Worm (Caenorhabditis elegans) whole organism, late embryonic: ENCODE results near the gene ace-1.

Source experiments
- ceh-48 ChIP-seq: sonication (generic microtip); optimal IDR thresholded peaks from 2 replicates; lab custom pipeline; 2016; ENCODE audit warnings: missing genetic modification characterization, inconsistent platforms, missing compliant biosample characterization
- che-1 ChIP-seq: sonication (generic microtip); optimal IDR thresholded peaks from 2 replicates; lab custom pipeline; 2016; ENCODE audit warnings: mild to moderate bottlenecking, missing genetic modification characterization, missing compliant biosample characterization
- dmd-4 ChIP-seq: sonication (generic microtip); optimal IDR thresholded peaks from 2 replicates; lab custom pipeline; 2016; ENCODE audit warnings: borderline replicate concordance, missing genetic modification characterization, missing compliant biosample characterization
- dve-1 ChIP-seq: sonication (generic microtip); optimal IDR thresholded peaks from 2 replicates; lab custom pipeline; 2017; ENCODE audit warnings: antibody characterized with exemption, mild to moderate bottlenecking, missing genetic modification characterization, missing compliant biosample characterization
- nfya-1 ChIP-seq: sonication (generic microtip); optimal IDR thresholded peaks from 2 replicates; lab custom pipeline; 2017; ENCODE audit warnings: missing genetic modification characterization, mild to moderate bottlenecking, missing compliant biosample characterization, antibody characterized with exemption, moderate library complexity
- npax-4 ChIP-seq: sonication (generic microtip); optimal IDR thresholded peaks from 2 replicates; lab custom pipeline; 2016; ENCODE audit warnings: missing genetic modification characterization, missing compliant biosample characterization
- pag-3 ChIP-seq: sonication (generic microtip); optimal IDR thresholded peaks from 2 replicates; lab custom pipeline; 2016; ENCODE audit warnings: missing compliant biosample characterization, missing genetic modification characterization, borderline replicate concordance
- tbx-2 ChIP-seq: sonication (generic microtip); optimal IDR thresholded peaks from 2 replicates; lab custom pipeline; 2016; ENCODE audit warnings: missing genetic modification characterization, missing compliant biosample characterization

ce11 chrX:16411985-16412384, 44.9 kb downstream of the ace-1 start:
- TF ChIP-seq dmd-4 (tag; lab: Kevin White, UChicago) (no peak), che-1 (tag; lab: Kevin White, UChicago) (no peak), nfya-1 (tag; lab: Kevin White, UChicago) (no peak), dve-1 (tag; lab: Kevin White, UChicago) (no peak), npax-4 (tag; lab: Kevin White, UChicago) (no peak), ceh-48 (tag; lab: Kevin White, UChicago) (no peak), tbx-2 (tag; lab: Kevin White, UChicago) (no peak), pag-3 (tag; lab: Kevin White, UChicago) (no peak)
